Worm (Caenorhabditis elegans): ENCODE data around the gene hdl-2.

- no peak for TF ChIP-seq C04F5.9 (tag; optimal IDR thresholded peaks at IDR 0.05)
- no peak for TF ChIP-seq fos-1 (tag; optimal IDR thresholded peaks at IDR 0.05)
- TF ChIP-seq elt-2 (tag; optimal IDR thresholded peaks at IDR 0.05), result no peak
- TF ChIP-seq nhr-84 (tag; optimal IDR thresholded peaks at IDR 0.05), result no peak
- TF ChIP-seq unc-130 (tag; optimal IDR thresholded peaks at IDR 0.05), result no peak
Observed at ce11 chrIV:8906743-8907142, 32.8 kb downstream of the hdl-2 start, which contains the start of gene C27B7.7.

Data from whole organism, L1 larva.